Fruit fly (Drosophila melanogaster) whole organism, prepupa: ENCODE data around the gene NetB.

Source experiments
- Blimp-1 ChIP-seq: fragments of 200-800 bp; sonication (Bioruptor generic); optimal IDR thresholded peaks from 3 replicates; lab custom pipeline; 2017; ENCODE audit warnings: missing biosample characterization, missing genetic modification characterization, mild to moderate bottlenecking, moderate library complexity, missing genetic modification reagents
- CG10631 ChIP-seq: fragments of 200-800 bp; sonication (Bioruptor generic); optimal IDR thresholded peaks from 2 replicates; lab custom pipeline; 2016; ENCODE audit warnings: missing biosample characterization, missing genetic modification characterization
- CG10669 ChIP-seq: fragments of 200-800 bp; sonication (Bioruptor generic); optimal IDR thresholded peaks from 3 replicates; lab custom pipeline; 2018; ENCODE audit warnings: missing biosample characterization, mild to moderate bottlenecking, missing genetic modification characterization, moderate library complexity
- CG11294 ChIP-seq: fragments of 200-800 bp; sonication (Bioruptor generic); IDR thresholded peaks from 2 replicates; pipeline ENCODE4 v1.3.6; 2022; ENCODE audit warnings: missing biosample characterization, missing genetic modification characterization
- CG11902 ChIP-seq: fragments of 200-800 bp; sonication (Bioruptor generic); optimal IDR thresholded peaks from 3 replicates; lab custom pipeline; 2016; ENCODE audit warnings: missing biosample characterization, missing genetic modification characterization
- CG15336 ChIP-seq: fragments of 200-800 bp; sonication (Bioruptor generic); IDR thresholded peaks from 2 replicates; pipeline ENCODE4 v1.3.6; 2022; ENCODE audit warnings: missing biosample characterization, missing genetic modification characterization
- CG16779 ChIP-seq: fragments of 200-800 bp; sonication (Bioruptor generic); optimal IDR thresholded peaks from 3 replicates; lab custom pipeline; 2017; ENCODE audit warnings: missing biosample characterization, mild to moderate bottlenecking, missing genetic modification characterization
- CG3032 ChIP-seq: fragments of 200-800 bp; optimal IDR thresholded peaks from 2 replicates; lab custom pipeline; 2019; ENCODE audit warnings: missing biosample characterization, mild to moderate bottlenecking, missing genetic modification characterization, moderate library complexity
- CG31627 ChIP-seq: fragments of 200-800 bp; sonication (Bioruptor generic); optimal IDR thresholded peaks from 3 replicates; lab custom pipeline; 2016; ENCODE audit warnings: missing biosample characterization, missing genetic modification characterization
- CG32006 ChIP-seq: fragments of 200-800 bp; sonication (Bioruptor generic); optimal IDR thresholded peaks from 3 replicates; lab custom pipeline; 2017; ENCODE audit warnings: missing biosample characterization, mild to moderate bottlenecking, missing genetic modification characterization
- CG34406 ChIP-seq: fragments of 200-800 bp; sonication (Bioruptor generic); optimal IDR thresholded peaks from 3 replicates; lab custom pipeline; 2016; ENCODE audit warnings: missing biosample characterization, missing genetic modification characterization
- CG3919 ChIP-seq: fragments of 200-800 bp; sonication (Bioruptor generic); optimal IDR thresholded peaks from 3 replicates; lab custom pipeline; 2016; ENCODE audit warnings: missing biosample characterization, missing genetic modification characterization
- CG4318 ChIP-seq: fragments of 200-800 bp; sonication (Bioruptor generic); optimal IDR thresholded peaks from 3 replicates; lab custom pipeline; 2017; ENCODE audit warnings: missing biosample characterization, mild to moderate bottlenecking, missing genetic modification characterization
- CG6163 ChIP-seq: fragments of 200-800 bp; sonication (Bioruptor generic); IDR thresholded peaks from 3 replicates; pipeline ENCODE4 v1.3.6; 2022; ENCODE audit warnings: missing biosample characterization, missing genetic modification characterization
- CG6276 ChIP-seq: fragments of 200-800 bp; sonication (Bioruptor generic); optimal IDR thresholded peaks from 2 replicates; lab custom pipeline; 2017; ENCODE audit warnings: missing biosample characterization, mild to moderate bottlenecking, missing genetic modification characterization
- CG6792 ChIP-seq: fragments of 200-800 bp; sonication (Bioruptor generic); optimal IDR thresholded peaks from 3 replicates; lab custom pipeline; 2016; ENCODE audit warnings: missing biosample characterization, missing genetic modification characterization
- CG6808 ChIP-seq: fragments of 200-800 bp; sonication (Bioruptor generic); optimal IDR thresholded peaks from 3 replicates; lab custom pipeline; 2017; ENCODE audit warnings: missing biosample characterization, missing genetic modification characterization, mild to moderate bottlenecking, moderate library complexity, missing genetic modification reagents
- CG8119 ChIP-seq: fragments of 200-800 bp; sonication (Bioruptor generic); IDR thresholded peaks from 3 replicates; pipeline ENCODE4 v1.3.6; 2022; ENCODE audit warnings: missing biosample characterization, missing genetic modification characterization
- CG8319 ChIP-seq: fragments of 200-800 bp; sonication (Bioruptor generic); optimal IDR thresholded peaks from 3 replicates; lab custom pipeline; 2016; ENCODE audit warnings: missing biosample characterization, missing genetic modification characterization
- CG8632 ChIP-seq: fragments of 200-800 bp; sonication (Bioruptor generic); optimal IDR thresholded peaks from 3 replicates; lab custom pipeline; 2016; ENCODE audit warnings: missing biosample characterization, missing genetic modification characterization
- Eip75B ChIP-seq: fragments of 200-800 bp; sonication (Bioruptor generic); optimal IDR thresholded peaks from 3 replicates; lab custom pipeline; 2016; ENCODE audit warnings: missing biosample characterization, missing genetic modification characterization
- Eip78C ChIP-seq: fragments of 200-800 bp; sonication (Bioruptor generic); peaks from one replicate; lab custom pipeline; 2016; ENCODE audit warnings: missing biosample characterization, missing genetic modification characterization
- Eip93F ChIP-seq: fragments of 200-800 bp; sonication (Bioruptor generic); optimal IDR thresholded peaks from 2 replicates; lab custom pipeline; 2016; ENCODE audit warnings: missing biosample characterization, mild to moderate bottlenecking, missing genetic modification characterization
- Ets96B ChIP-seq: fragments of 200-800 bp; optimal IDR thresholded peaks from 2 replicates; lab custom pipeline; 2019; ENCODE audit warnings: missing biosample characterization, mild to moderate bottlenecking, missing genetic modification characterization, moderate library complexity
- Gug ChIP-seq: fragments of 200-800 bp; sonication (Bioruptor generic); IDR thresholded peaks from 2 replicates; pipeline ENCODE4 v1.3.6; 2022; ENCODE audit warnings: missing biosample characterization, missing genetic modification characterization
- Hr38 ChIP-seq: sonication (Bioruptor generic); optimal IDR thresholded peaks from 2 replicates; lab custom pipeline; 2016; ENCODE audit warnings: missing biosample characterization, missing genetic modification characterization
- Hr39 ChIP-seq: fragments of 200-800 bp; sonication (Bioruptor generic); optimal IDR thresholded peaks from 2 replicates; lab custom pipeline; 2016; ENCODE audit warnings: missing biosample characterization, missing genetic modification characterization
- Hr4 ChIP-seq: fragments of 200-800 bp; sonication (Bioruptor generic); optimal IDR thresholded peaks from 3 replicates; lab custom pipeline; 2016; ENCODE audit warnings: missing biosample characterization, missing genetic modification characterization
- Lpt ChIP-seq: fragments of 200-800 bp; sonication (Bioruptor generic); optimal IDR thresholded peaks from 3 replicates; lab custom pipeline; 2016; ENCODE audit warnings: missing biosample characterization, missing genetic modification characterization
- Met ChIP-seq: fragments of 200-800 bp; sonication (Bioruptor generic); optimal IDR thresholded peaks from 3 replicates; lab custom pipeline; 2016; ENCODE audit warnings: missing biosample characterization, missing genetic modification characterization
- OdsH ChIP-seq: fragments of 200-800 bp; sonication (Bioruptor generic); optimal IDR thresholded peaks from 3 replicates; lab custom pipeline; 2016; ENCODE audit warnings: missing biosample characterization, missing genetic modification characterization
- Smox ChIP-seq: fragments of 200-800 bp; sonication (Bioruptor generic); optimal IDR thresholded peaks from 3 replicates; lab custom pipeline; 2016; ENCODE audit warnings: missing biosample characterization, missing genetic modification characterization
- Sox102F ChIP-seq: fragments of 200-800 bp; sonication (Bioruptor generic); optimal IDR thresholded peaks from 2 replicates; lab custom pipeline; 2016; ENCODE audit warnings: missing biosample characterization, mild to moderate bottlenecking, missing genetic modification characterization
- Sox14 ChIP-seq: fragments of 200-800 bp; sonication (Bioruptor generic); optimal IDR thresholded peaks from 3 replicates; lab custom pipeline; 2016; ENCODE audit warnings: missing biosample characterization, missing genetic modification characterization
- Sox15 ChIP-seq: fragments of 200-800 bp; sonication (Bioruptor generic); optimal IDR thresholded peaks from 3 replicates; lab custom pipeline; 2016; ENCODE audit warnings: missing biosample characterization, missing genetic modification characterization
- achi ChIP-seq: fragments of 200-800 bp; sonication (Bioruptor generic); optimal IDR thresholded peaks from 3 replicates; lab custom pipeline; 2016; ENCODE audit warnings: missing biosample characterization, missing genetic modification characterization
- acj6 ChIP-seq: fragments of 200-800 bp; sonication (Bioruptor generic); optimal IDR thresholded peaks from 3 replicates; lab custom pipeline; 2016; ENCODE audit warnings: missing biosample characterization, missing genetic modification characterization
- cyc ChIP-seq: fragments of 200-800 bp; sonication (Bioruptor generic); optimal IDR thresholded peaks from 3 replicates; lab custom pipeline; 2016; ENCODE audit warnings: missing biosample characterization, missing genetic modification characterization
- dac ChIP-seq: fragments of 200-800 bp; sonication (Bioruptor generic); optimal IDR thresholded peaks from 2 replicates; lab custom pipeline; 2017; ENCODE audit warnings: missing biosample characterization, mild to moderate bottlenecking, missing genetic modification characterization
- eg ChIP-seq: fragments of 200-800 bp; sonication (Bioruptor generic); IDR thresholded peaks from 3 replicates; pipeline ENCODE4 v1.3.6; 2022; ENCODE audit warnings: missing biosample characterization, missing genetic modification characterization
- fd59A ChIP-seq: fragments of 200-800 bp; sonication (Bioruptor generic); optimal IDR thresholded peaks from 2 replicates; lab custom pipeline; 2017; ENCODE audit warnings: missing biosample characterization, mild to moderate bottlenecking, missing genetic modification characterization, missing genetic modification reagents
- fkh ChIP-seq: fragments of 200-800 bp; sonication (Bioruptor generic); optimal IDR thresholded peaks from 3 replicates; lab custom pipeline; 2017; ENCODE audit warnings: missing biosample characterization, mild to moderate bottlenecking, missing genetic modification characterization, moderate library complexity
- net ChIP-seq: fragments of 200-800 bp; sonication (Bioruptor generic); optimal IDR thresholded peaks from 3 replicates; lab custom pipeline; 2016; ENCODE audit warnings: missing biosample characterization, missing genetic modification characterization
- pdm3 ChIP-seq: fragments of 200-800 bp; sonication (Bioruptor generic); optimal IDR thresholded peaks from 3 replicates; lab custom pipeline; 2016; ENCODE audit warnings: missing biosample characterization, missing genetic modification characterization
- salr ChIP-seq, 2 experiments: fragments of 200-800 bp; sonication (Bioruptor generic); optimal IDR thresholded peaks; 3 replicates each; lab custom pipeline; 2016 to 2018; ENCODE audit warnings: missing biosample characterization in 2 of 2, missing genetic modification characterization in 2 of 2, mild to moderate bottlenecking in 1 of 2
- spab ChIP-seq: fragments of 200-800 bp; sonication (Bioruptor generic); optimal IDR thresholded peaks from 2 replicates; lab custom pipeline; 2017; ENCODE audit warnings: missing biosample characterization, mild to moderate bottlenecking, missing genetic modification characterization, missing genetic modification reagents
- svp ChIP-seq: fragments of 200-800 bp; sonication (Bioruptor generic); peaks from one replicate; lab custom pipeline; 2016; ENCODE audit warnings: missing biosample characterization, missing genetic modification characterization
- topi ChIP-seq: fragments of 200-800 bp; sonication (Bioruptor generic); optimal IDR thresholded peaks from 3 replicates; lab custom pipeline; 2016; ENCODE audit warnings: missing biosample characterization, missing genetic modification characterization
- vri ChIP-seq: fragments of 200-800 bp; sonication (Bioruptor generic); optimal IDR thresholded peaks from 3 replicates; lab custom pipeline; 2016; ENCODE audit warnings: missing biosample characterization, mild to moderate bottlenecking, missing genetic modification characterization

NetB gene

DNA sequence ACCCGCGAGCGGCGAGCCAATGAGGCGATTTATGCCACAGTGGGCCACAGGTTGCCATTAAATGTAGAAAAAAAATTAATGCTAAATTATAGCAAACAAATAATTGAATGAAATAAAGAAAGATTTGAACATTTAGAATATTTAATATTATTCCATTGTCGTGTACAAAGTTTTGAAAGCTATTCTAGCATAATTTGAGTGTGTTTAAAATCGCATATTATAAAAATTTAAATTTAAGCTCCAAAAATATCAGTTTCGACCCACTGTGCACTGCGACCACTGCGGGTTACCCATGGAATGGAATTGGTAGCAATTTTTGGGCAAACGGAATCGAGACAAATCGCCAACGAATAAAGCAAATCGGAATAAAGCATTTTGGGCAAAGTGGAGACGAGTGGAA lies 5.4 kb downstream of the NetB start (continued):
- no peak for TF ChIP-seq CG16779 (tag; lab: Kevin White, UChicago)
- TF ChIP-seq salr (GFP tag; optimal IDR thresholded peaks at IDR 0.05; lab: Kevin White, UChicago): no peak
- peak; percentile 6 for TF ChIP-seq CG34406
- no peak for TF ChIP-seq Sox14
- TF ChIP-seq Sox102F (GFP tag; lab: Kevin White, UChicago): no peak
- TF ChIP-seq Eip78C (GFP tag; lab: Kevin White, UChicago): peak; percentile 69
- TF ChIP-seq CG6792: no peak
- no peak for TF ChIP-seq CG11902 (GFP tag; lab: Kevin White, UChicago)
- no peak for TF ChIP-seq net (GFP tag; lab: Kevin White, UChicago)

DNA sequence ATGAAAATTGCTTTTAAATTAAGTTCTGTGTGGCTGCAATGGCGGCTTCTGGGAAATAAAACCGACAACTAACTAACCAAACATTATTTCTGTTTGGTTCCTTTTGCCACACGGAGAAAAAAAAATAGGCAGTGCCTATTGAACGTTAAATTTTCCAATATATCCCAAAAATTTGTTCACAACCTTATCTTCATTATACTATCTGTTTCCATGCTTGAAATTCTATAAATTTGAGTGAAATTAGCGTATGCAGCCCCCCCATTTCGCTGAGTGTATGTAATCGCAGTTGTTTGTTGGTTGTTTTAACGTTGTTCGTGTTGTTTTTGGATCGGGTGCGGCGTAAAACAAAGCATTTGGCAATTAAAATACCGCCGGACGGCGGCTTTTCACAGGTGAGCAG lies 10.8 kb downstream of the NetB start:
- peak; percentile 30 for TF ChIP-seq Hr4 (GFP tag; lab: Kevin White, UChicago)
- TF ChIP-seq CG6808 (GFP tag; lab: Kevin White, UChicago): no peak
- no peak for TF ChIP-seq CG8632
- no peak for TF ChIP-seq svp (GFP tag; lab: Kevin White, UChicago)
- peak; percentile 18 for TF ChIP-seq dac (GFP tag; lab: Kevin White, UChicago)
- peak; percentile 50 for TF ChIP-seq CG15336 (GFP tag; lab: Robert Waterston, UW)
- no peak for TF ChIP-seq net (GFP tag; lab: Kevin White, UChicago)
- TF ChIP-seq CG16779 (tag; lab: Kevin White, UChicago): no peak
- no peak for TF ChIP-seq fkh (GFP tag; lab: Kevin White, UChicago)
- TF ChIP-seq CG8119 (GFP tag; lab: Robert Waterston, UW): peak; percentile 43; the same call in 2 of the 3 replicates
- TF ChIP-seq achi: peak; percentile 21
- peak; percentile 5 for TF ChIP-seq CG4318 (GFP tag; lab: Kevin White, UChicago)
- no peak for TF ChIP-seq CG11294 (GFP tag; lab: Robert Waterston, UW)
- peak; percentile 28 for TF ChIP-seq OdsH (GFP tag; lab: Kevin White, UChicago)
- TF ChIP-seq acj6: peak; percentile 15
- peak; percentile 27; the same call in 1 of the 3 replicates for TF ChIP-seq CG6163
- TF ChIP-seq CG3032 (tag; lab: Kevin White, UChicago): no peak
- peak; percentile 18 for TF ChIP-seq CG10631 (GFP tag; lab: Kevin White, UChicago)
- peak; percentile 5 for TF ChIP-seq Eip75B
- TF ChIP-seq Hr39 (GFP tag; lab: Kevin White, UChicago): peak; percentile 20
- TF ChIP-seq Sox14: peak; percentile 19
- TF ChIP-seq CG32006 (GFP tag; lab: Kevin White, UChicago): peak; percentile 66
- TF ChIP-seq topi: no peak
- peak; percentile 50 for TF ChIP-seq Eip78C (GFP tag; lab: Kevin White, UChicago)
- no peak for TF ChIP-seq Hr38 (GFP tag; lab: Kevin White, UChicago)
- TF ChIP-seq CG8319: no peak
- TF ChIP-seq eg (GFP tag; lab: Robert Waterston, UW): no peak
- TF ChIP-seq pdm3 (GFP tag; lab: Kevin White, UChicago): peak; percentile 39
- no peak for TF ChIP-seq Gug (GFP tag; lab: Robert Waterston, UW)
- peak; percentile 21 for TF ChIP-seq CG3919
- TF ChIP-seq CG6276 (GFP tag; lab: Kevin White, UChicago): peak; percentile 15

dm6 chrX:14727580-14727979 lies 21.6 kb downstream of the NetB start:
- TF ChIP-seq Smox (no peak), CG31627 (GFP tag; lab: Kevin White, UChicago) (no peak), Sox15 (GFP tag; lab: Kevin White, UChicago) (no peak), pdm3 (GFP tag; lab: Kevin White, UChicago) (peak; percentile 26), Eip78C (GFP tag; lab: Kevin White, UChicago) (peak; percentile 59), CG6808 (GFP tag; lab: Kevin White, UChicago) (peak; percentile 5), spab (GFP tag; lab: Kevin White, UChicago) (no peak), Eip75B (no peak), CG10669 (GFP tag; lab: Kevin White, UChicago) (peak; percentile 5), CG8119 (GFP tag; lab: Robert Waterston, UW) (0 out of 3 replicates have a peak, but pooled peaks have one; percentile 15), Hr39 (GFP tag; lab: Kevin White, UChicago) (no peak), acj6 (no peak), net (GFP tag; lab: Kevin White, UChicago) (peak; percentile 12), CG10631 (GFP tag; lab: Kevin White, UChicago) (no peak), Sox14 (no peak), Ets96B (tag; lab: Kevin White, UChicago) (peak; percentile 40), vri (GFP tag; lab: Kevin White, UChicago) (no peak), Eip93F (GFP tag; lab: Kevin White, UChicago) (no peak), CG8632 (no peak), Blimp-1 (GFP tag; lab: Kevin White, UChicago) (no peak), CG4318 (GFP tag; lab: Kevin White, UChicago) (peak; percentile 3), cyc (no peak), CG34406 (no peak), Lpt (GFP tag; lab: Kevin White, UChicago) (peak; percentile 15), Met (GFP tag; lab: Kevin White, UChicago) (no peak), fd59A (GFP tag; lab: Kevin White, UChicago) (no peak)
